Fruit fly (Drosophila melanogaster): Measurements from ENCODE around the gene nesd.
A peak's percentile ranks its signal among the peaks of the same experiment; 100 is the strongest.

DNA sequence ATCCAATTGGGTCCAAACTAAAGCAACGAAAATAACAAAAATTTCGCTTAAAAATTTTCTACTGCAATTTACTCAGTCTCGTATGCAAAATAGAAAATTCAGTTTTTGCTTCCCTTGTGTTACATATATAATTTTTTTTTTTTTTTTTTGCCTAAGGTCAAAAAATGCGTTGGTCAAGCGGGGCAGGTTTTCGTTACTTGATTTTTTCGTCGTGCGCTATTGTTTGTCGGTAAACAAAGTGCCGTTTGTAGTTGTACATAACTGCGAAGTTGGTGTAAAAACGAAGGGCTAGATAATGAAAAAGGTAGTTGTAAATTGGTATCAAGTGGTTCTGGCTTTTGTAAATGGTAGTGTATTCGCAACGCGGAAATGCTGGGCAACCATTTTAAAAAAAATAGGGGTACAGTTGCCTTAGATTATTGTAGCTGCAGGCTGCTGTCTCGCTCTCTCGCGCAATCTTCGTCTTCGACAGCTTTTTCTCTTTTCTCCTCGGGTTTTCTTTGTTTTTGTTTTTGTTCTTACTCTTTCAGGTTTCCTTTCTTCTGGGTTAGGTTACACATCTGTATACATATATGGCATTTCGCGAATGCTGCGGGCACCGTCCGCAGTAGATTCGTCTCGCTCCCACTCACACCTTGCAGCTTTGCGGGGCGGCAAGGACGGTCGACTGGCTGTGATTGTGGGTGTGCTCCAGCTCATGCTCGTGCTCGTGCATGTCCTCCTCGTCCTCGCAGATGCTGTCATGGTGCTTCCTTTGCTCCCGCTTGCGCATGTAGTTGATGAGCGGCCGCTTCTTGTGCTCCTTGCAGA lies 11.4 kb upstream of the nesd start:
- TF ChIP-seq CG34367 (tag; optimal IDR thresholded peaks at IDR 0.05) (no peak), Pif1A (GFP tag; optimal IDR thresholded peaks at IDR 0.05) (no peak), CG9948 (tag; optimal IDR thresholded peaks at IDR 0.05) (no peak), D1 (tag; optimal IDR thresholded peaks at IDR 0.05) (no peak), Ets98B (GFP tag; IDR thresholded peaks at IDR 0.05) (no peak), CG4496 (GFP tag; IDR thresholded peaks at IDR 0.05) (no peak), CG12605 (GFP tag; IDR thresholded peaks at IDR 0.05) (no peak), CG8301 (tag; optimal IDR thresholded peaks at IDR 0.05) (no peak), EcR (GFP tag; optimal IDR thresholded peaks at IDR 0.05) (peak; percentile 50), CG8159 (tag; optimal IDR thresholded peaks at IDR 0.05) (no peak)
